Worm (Caenorhabditis elegans) whole organism, L1 larva: ENCODE measurements around the gene F47B10.6.

Experiments used
- dpl-1 ChIP-seq, 3 experiments: fragments of 150-350 bp in 2 of 3; sonication (generic microtip) in 1 of 3; optimal IDR thresholded peaks; 2 replicates each; lab custom pipeline; 2014 to 2017; ENCODE audit warnings: missing biosample characterization in 3 of 3, missing genetic modification characterization in 3 of 3, missing genetic modification reagents in 3 of 3
- mdl-1 ChIP-seq, 2 experiments: fragments of 150-350 bp; optimal IDR thresholded peaks; 2 replicates each; lab custom pipeline; 2014 to 2017; ENCODE audit warnings: missing biosample characterization in 2 of 2, missing genetic modification characterization in 2 of 2, inconsistent platforms in 1 of 2
- nhr-12 ChIP-seq: sonication (generic microtip); optimal IDR thresholded peaks from 2 replicates; lab custom pipeline; 2017; ENCODE audit warnings: missing biosample characterization, missing genetic modification characterization
- pqm-1 ChIP-seq: sonication (generic microtip); optimal IDR thresholded peaks from 3 replicates; lab custom pipeline; 2017; ENCODE audit warnings: missing biosample characterization, missing genetic modification characterization
- swsn-7 ChIP-seq: sonication (generic microtip); optimal IDR thresholded peaks from 2 replicates; lab custom pipeline; 2016; ENCODE audit warnings: missing genetic modification characterization, missing compliant biosample characterization

ce11 chrX:10910716-10911115, 22.4 kb downstream of the F47B10.6 start, which contains the start of gene F47B10.8:
- no peak for TF ChIP-seq pqm-1 (tag; lab: Kevin White, UChicago)
- no peak for TF ChIP-seq mdl-1 (tag; optimal IDR thresholded peaks at IDR 0.05; lab: Kevin White, UChicago)
- TF ChIP-seq swsn-7 (tag; lab: Kevin White, UChicago): no peak
- TF ChIP-seq dpl-1 (GFP tag; optimal IDR thresholded peaks at IDR 0.05; lab: Kevin White, UChicago): no peak
- no peak for TF ChIP-seq nhr-12
